Worm (Caenorhabditis elegans) whole organism, mixed stage, embryonic: ENCODE results near the gene rla-2.

Experiments used
- M03D4.4 ChIP-seq: sonication (generic microtip); optimal IDR thresholded peaks from 2 replicates; lab custom pipeline; 2017; ENCODE audit warnings: mild to moderate bottlenecking, missing genetic modification characterization, missing compliant biosample characterization
- bed-3 ChIP-seq: fragments of 200-800 bp; sonication (Bioruptor generic); optimal IDR thresholded peaks from 3 replicates; lab custom pipeline; 2018; ENCODE audit warnings: mild to moderate bottlenecking, missing genetic modification characterization, moderate library complexity, missing compliant biosample characterization
- blmp-1 ChIP-seq: fragments of 150-350 bp; optimal IDR thresholded peaks from 2 replicates; lab custom pipeline; 2014; ENCODE audit warnings: missing biosample characterization, missing genetic modification characterization
- ceh-39 ChIP-seq: fragments of 150-350 bp; optimal IDR thresholded peaks from 2 replicates; lab custom pipeline; 2014; ENCODE audit warnings: missing biosample characterization, missing genetic modification characterization
- ceh-43 ChIP-seq: fragments of 200-800 bp; sonication (Bioruptor generic); optimal IDR thresholded peaks from 2 replicates; lab custom pipeline; 2018; ENCODE audit warnings: mild to moderate bottlenecking, missing genetic modification characterization, moderate library complexity, missing compliant biosample characterization
- ceh-83 ChIP-seq: fragments of 200-800 bp; sonication (Bioruptor generic); optimal IDR thresholded peaks from 2 replicates; lab custom pipeline; 2018; ENCODE audit warnings: mild to moderate bottlenecking, missing genetic modification characterization, missing compliant biosample characterization
- ces-1 ChIP-seq: fragments of 150-350 bp; optimal IDR thresholded peaks from 2 replicates; lab custom pipeline; 2014; ENCODE audit warnings: missing biosample characterization, missing genetic modification reagents, missing genetic modification characterization
- cnd-1 ChIP-seq: fragments of 200-800 bp; sonication (Bioruptor generic); optimal IDR thresholded peaks from 2 replicates; lab custom pipeline; 2018; ENCODE audit warnings: mild to moderate bottlenecking, missing genetic modification characterization, missing compliant biosample characterization
- drap-1 ChIP-seq: fragments of 200-800 bp; sonication (Bioruptor generic); optimal IDR thresholded peaks from 3 replicates; lab custom pipeline; 2018; ENCODE audit warnings: mild to moderate bottlenecking, missing genetic modification characterization, missing compliant biosample characterization
- elt-1 ChIP-seq: sonication (generic microtip); optimal IDR thresholded peaks from 2 replicates; lab custom pipeline; 2017; ENCODE audit warnings: missing genetic modification characterization, mild to moderate bottlenecking, missing compliant biosample characterization, antibody characterized with exemption, moderate library complexity, borderline replicate concordance; ENCODE audit not compliant: insufficient read depth
- elt-3 ChIP-seq: fragments of 150-350 bp; optimal IDR thresholded peaks from 2 replicates; lab custom pipeline; 2014; ENCODE audit warnings: missing biosample characterization, missing genetic modification characterization
- flh-1 ChIP-seq: fragments of 200-800 bp; sonication (Bioruptor generic); optimal IDR thresholded peaks from 2 replicates; lab custom pipeline; 2018; ENCODE audit warnings: mild to moderate bottlenecking, missing genetic modification characterization, moderate library complexity, missing compliant biosample characterization
- ham-2 ChIP-seq: fragments of 200-800 bp; sonication (Bioruptor generic); optimal IDR thresholded peaks from 2 replicates; lab custom pipeline; 2018; ENCODE audit warnings: mild to moderate bottlenecking, missing genetic modification characterization, missing compliant biosample characterization
- hlh-1 ChIP-seq: fragments of 150-350 bp; optimal IDR thresholded peaks from 2 replicates; lab custom pipeline; 2014; ENCODE audit warnings: missing biosample characterization, missing genetic modification reagents, missing genetic modification characterization
- lin-13 ChIP-seq: fragments of 150-350 bp; optimal IDR thresholded peaks from 2 replicates; lab custom pipeline; 2014; ENCODE audit warnings: missing biosample characterization, missing genetic modification characterization
- lsy-2 ChIP-seq: fragments of 150-350 bp; optimal IDR thresholded peaks from 2 replicates; lab custom pipeline; 2014; ENCODE audit warnings: missing biosample characterization, missing genetic modification characterization
- mab-5 ChIP-seq: fragments of 150-350 bp; optimal IDR thresholded peaks from 2 replicates; lab custom pipeline; 2014; ENCODE audit warnings: missing biosample characterization, missing genetic modification characterization
- mep-1 ChIP-seq: fragments of 150-350 bp; optimal IDR thresholded peaks from 2 replicates; lab custom pipeline; 2017; ENCODE audit warnings: missing biosample characterization, missing genetic modification reagents, missing genetic modification characterization, inconsistent platforms
- mls-2 ChIP-seq: sonication (generic microtip); optimal IDR thresholded peaks from 2 replicates; lab custom pipeline; 2016; ENCODE audit warnings: mild to moderate bottlenecking, missing genetic modification characterization, moderate library complexity, missing compliant biosample characterization
- nhr-12 ChIP-seq: fragments of 150-350 bp; optimal IDR thresholded peaks from 2 replicates; lab custom pipeline; 2014; ENCODE audit warnings: missing biosample characterization, missing genetic modification characterization
- nhr-2 ChIP-seq: fragments of 150-350 bp; optimal IDR thresholded peaks from 2 replicates; lab custom pipeline; 2014; ENCODE audit warnings: missing biosample characterization, missing genetic modification characterization
- nhr-237 ChIP-seq: fragments of 150-350 bp; optimal IDR thresholded peaks from 2 replicates; lab custom pipeline; 2014; ENCODE audit warnings: missing biosample characterization, missing genetic modification characterization
- nhr-28 ChIP-seq: fragments of 150-350 bp; optimal IDR thresholded peaks from 2 replicates; lab custom pipeline; 2014; ENCODE audit warnings: missing biosample characterization, missing genetic modification characterization
- nhr-76 ChIP-seq: sonication (generic microtip); optimal IDR thresholded peaks from 2 replicates; lab custom pipeline; 2017; ENCODE audit warnings: missing biosample characterization, missing genetic modification characterization
- pha-4 ChIP-seq: fragments of 150-350 bp; optimal IDR thresholded peaks from 2 replicates; lab custom pipeline; 2018; ENCODE audit warnings: missing biosample characterization, missing genetic modification reagents, missing genetic modification characterization
- sem-2 ChIP-seq: fragments of 200-800 bp; sonication (Bioruptor generic); optimal IDR thresholded peaks from 2 replicates; lab custom pipeline; 2018; ENCODE audit warnings: mild to moderate bottlenecking, missing genetic modification characterization, missing compliant biosample characterization
- snpc-4 ChIP-seq: fragments of 150-350 bp; optimal IDR thresholded peaks from 2 replicates; lab custom pipeline; 2014; ENCODE audit warnings: missing biosample characterization, missing genetic modification characterization
- sptf-1 ChIP-seq: sonication (generic microtip); optimal IDR thresholded peaks from 2 replicates; lab custom pipeline; 2017; ENCODE audit warnings: mild to moderate bottlenecking, missing genetic modification characterization, moderate library complexity, missing compliant biosample characterization
- tbx-8 ChIP-seq: fragments of 200-800 bp; sonication (Bioruptor generic); optimal IDR thresholded peaks from 2 replicates; lab custom pipeline; 2018; ENCODE audit warnings: mild to moderate bottlenecking, missing genetic modification characterization, moderate library complexity, missing compliant biosample characterization
- unc-39 ChIP-seq: fragments of 150-350 bp; optimal IDR thresholded peaks from 2 replicates; lab custom pipeline; 2014; ENCODE audit warnings: missing biosample characterization, missing genetic modification characterization
- unc-62 ChIP-seq: fragments of 150-350 bp; optimal IDR thresholded peaks from 2 replicates; lab custom pipeline; 2014; ENCODE audit warnings: missing biosample characterization, missing genetic modification reagents, missing genetic modification characterization
- ztf-11 ChIP-seq: fragments of 150-350 bp; optimal IDR thresholded peaks from 2 replicates; lab custom pipeline; 2014; ENCODE audit warnings: missing biosample characterization, missing genetic modification characterization

The rla-2 gene

DNA sequence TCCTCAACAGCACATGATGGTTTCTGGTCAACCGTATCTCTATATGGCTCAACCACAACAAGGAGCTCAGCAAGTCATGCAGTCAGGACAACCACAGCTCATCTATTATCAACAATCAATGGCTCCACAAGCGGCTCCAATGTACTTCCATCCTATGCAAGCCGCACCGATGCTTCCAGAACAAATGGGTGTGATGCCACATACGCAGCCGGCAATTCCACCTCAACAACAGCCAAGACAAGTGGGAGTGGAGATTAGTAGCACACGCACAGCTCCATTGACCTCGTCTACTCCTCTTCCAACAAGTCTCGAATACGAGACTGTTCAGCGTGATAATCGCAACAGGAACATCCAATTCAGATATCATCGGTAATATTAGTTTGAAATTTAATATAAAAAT, 16.0 kb downstream of the rla-2 start:
- TF ChIP-seq ham-2 (GFP tag; lab: Kevin White, UChicago) (no peak), hlh-1 (tag; lab: Kevin White, UChicago) (no peak)

DNA sequence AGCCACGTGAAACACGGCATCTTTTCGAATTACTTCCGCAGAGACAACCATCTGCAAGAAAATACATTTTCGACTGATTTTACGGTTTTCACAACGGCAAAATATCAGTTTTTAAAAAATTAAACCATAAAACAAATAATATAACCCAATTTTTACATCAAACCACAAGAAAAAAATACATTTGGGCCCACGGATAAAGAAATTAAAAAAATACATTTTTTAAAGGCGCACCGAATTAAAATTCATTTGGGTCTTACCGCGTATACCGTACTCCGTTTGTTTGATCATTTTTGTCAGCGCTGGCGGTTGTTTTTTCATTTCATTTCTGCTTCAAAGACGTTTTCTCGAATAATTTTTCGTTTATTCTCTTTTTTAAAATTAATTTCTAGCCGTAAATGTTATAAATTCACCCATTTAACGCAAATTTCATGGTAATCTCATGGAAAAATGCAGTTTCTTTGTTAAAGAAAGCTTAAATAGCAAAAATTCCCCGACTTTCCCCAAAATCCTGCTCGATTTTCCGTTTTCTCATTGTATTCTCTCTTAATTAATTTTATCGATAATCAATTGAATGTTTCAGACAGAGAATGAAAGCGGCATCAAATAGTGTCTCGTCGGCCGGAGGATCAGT, 16.8 kb downstream of the rla-2 start, which contains the start of the genes rec-8 and mex-5:
rec-8 (minus strand) TSS at position 51 of the 631 bp plus-strand sequence.
mex-5 (plus strand) TSS at position 581 of the 631 bp plus-strand sequence.
- TF ChIP-seq mls-2 (tag; lab: Kevin White, UChicago), result no peak
- no peak for TF ChIP-seq nhr-237 (tag; lab: Kevin White, UChicago)
- no peak for TF ChIP-seq flh-1 (GFP tag; lab: Kevin White, UChicago)
- TF ChIP-seq lsy-2 (tag; lab: Kevin White, UChicago), result peak; percentile 74
- no peak for TF ChIP-seq cnd-1 (tag; lab: Kevin White, UChicago)
- TF ChIP-seq ceh-43 (GFP tag; lab: Kevin White, UChicago), result no peak
- no peak for TF ChIP-seq snpc-4

DNA sequence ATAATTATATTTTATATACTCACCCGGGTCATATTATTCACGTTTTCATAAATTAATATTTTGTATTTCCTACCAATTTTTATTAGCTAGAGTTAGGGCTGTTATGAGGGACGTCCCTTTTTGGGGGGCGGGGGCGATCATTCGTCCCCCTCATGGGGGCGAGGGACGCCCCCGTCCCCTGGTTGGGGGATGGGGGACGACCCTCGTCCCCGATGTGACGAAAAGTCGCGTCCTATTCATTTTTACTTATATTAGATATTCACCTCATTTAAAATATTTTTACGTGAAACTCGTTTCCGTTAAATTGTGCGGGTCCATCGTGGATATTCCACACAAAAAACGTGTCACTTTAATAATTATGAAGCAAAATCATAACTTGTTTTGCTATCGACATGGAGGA, 21.5 kb downstream of the rla-2 start, which contains the start of gene W02A2.12:
W02A2.12 (minus strand) TSS at position 240 of the 400 bp plus-strand sequence.
- TF ChIP-seq elt-3 (tag; lab: Kevin White, UChicago), result no peak
- no peak for TF ChIP-seq drap-1 (GFP tag; lab: Kevin White, UChicago)
- no peak for TF ChIP-seq nhr-76
- no peak for TF ChIP-seq cnd-1 (tag; lab: Kevin White, UChicago)
- no peak for TF ChIP-seq ceh-39 (tag; lab: Kevin White, UChicago)
- TF ChIP-seq unc-39 (tag; lab: Kevin White, UChicago), result no peak
- no peak for TF ChIP-seq bed-3
- no peak for TF ChIP-seq elt-1 (tag; lab: Kevin White, UChicago)
- TF ChIP-seq ces-1 (GFP tag; lab: Kevin White, UChicago), result no peak
- TF ChIP-seq mab-5 (tag; lab: Kevin White, UChicago), result no peak

DNA sequence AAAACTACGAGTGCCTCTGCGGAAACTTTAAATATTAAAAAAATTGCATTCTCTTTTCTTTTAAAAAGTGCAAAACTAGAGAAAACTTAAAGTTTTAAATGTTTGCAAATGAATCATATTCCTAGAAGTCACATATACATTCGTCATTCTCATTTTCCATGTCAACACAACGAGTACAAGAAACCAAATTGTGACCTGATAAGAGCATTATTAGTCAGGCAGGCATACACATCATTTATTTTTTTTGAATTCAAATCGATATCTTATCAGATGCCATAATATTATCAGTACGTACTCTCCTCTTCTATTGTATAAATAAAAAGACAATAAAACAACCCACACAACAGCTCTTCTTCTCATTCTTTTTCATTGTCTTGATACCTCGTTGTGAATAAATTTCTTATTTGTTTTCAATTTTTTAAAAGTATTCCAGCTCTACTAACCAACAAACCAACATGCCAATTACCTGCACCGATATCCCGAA, 22.8 kb downstream of the rla-2 start, which contains the start of gene W02A2.9:
W02A2.9 (plus strand) TSS at position 434 of the 484 bp plus-strand sequence.
- TF ChIP-seq nhr-12 (tag; lab: Kevin White, UChicago), result no peak
- TF ChIP-seq mls-2 (tag; lab: Kevin White, UChicago), result no peak
- TF ChIP-seq bed-3, result no peak
- no peak for TF ChIP-seq nhr-2
- TF ChIP-seq, all 35 proteins: peak for 0

DNA sequence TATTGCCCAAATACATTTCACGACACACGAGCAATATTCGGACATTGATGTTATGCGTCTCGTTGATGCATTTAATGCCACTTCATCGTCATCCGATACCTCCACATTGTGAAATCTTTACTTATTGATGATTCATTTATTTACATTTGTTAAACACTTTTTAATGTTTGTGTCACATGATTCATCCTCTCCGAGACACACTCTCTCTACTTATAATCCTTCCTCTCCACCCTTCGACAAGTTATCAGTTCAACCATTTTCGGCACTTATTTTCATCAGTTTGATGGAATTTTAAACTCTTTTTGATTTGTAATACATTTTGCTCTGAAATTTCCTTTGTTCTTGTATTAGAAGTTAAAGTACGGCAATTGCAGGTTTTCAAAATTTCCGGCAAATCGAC, 24.0 kb downstream of the rla-2 start:
- no peak for TF ChIP-seq unc-39 (tag; lab: Kevin White, UChicago)
- no peak for TF ChIP-seq lin-13 (tag; lab: Kevin White, UChicago)
- no peak for TF ChIP-seq lsy-2 (tag; lab: Kevin White, UChicago)
- TF ChIP-seq mls-2 (tag; lab: Kevin White, UChicago), result no peak
- TF ChIP-seq ceh-83 (GFP tag; lab: Kevin White, UChicago), result no peak
- no peak for TF ChIP-seq ceh-43 (GFP tag; lab: Kevin White, UChicago)
- no peak for TF ChIP-seq nhr-237 (tag; lab: Kevin White, UChicago)
- no peak for TF ChIP-seq tbx-8
- TF ChIP-seq mep-1 (tag; lab: Kevin White, UChicago), result no peak
- TF ChIP-seq pha-4 (tag; lab: Kevin White, UChicago), result no peak
- no peak for TF ChIP-seq nhr-12 (tag; lab: Kevin White, UChicago)
- no peak for TF ChIP-seq M03D4.4 (tag; lab: Kevin White, UChicago)
- TF ChIP-seq bed-3, result no peak
- no peak for TF ChIP-seq cnd-1 (tag; lab: Kevin White, UChicago)
- no peak for TF ChIP-seq sem-2 (GFP tag; lab: Kevin White, UChicago)
- no peak for TF ChIP-seq ces-1 (GFP tag; lab: Kevin White, UChicago)
- no peak for TF ChIP-seq hlh-1 (tag; lab: Kevin White, UChicago)
- TF ChIP-seq unc-62 (GFP tag; lab: Kevin White, UChicago), result no peak
- TF ChIP-seq, all 35 proteins: peak for 0

DNA sequence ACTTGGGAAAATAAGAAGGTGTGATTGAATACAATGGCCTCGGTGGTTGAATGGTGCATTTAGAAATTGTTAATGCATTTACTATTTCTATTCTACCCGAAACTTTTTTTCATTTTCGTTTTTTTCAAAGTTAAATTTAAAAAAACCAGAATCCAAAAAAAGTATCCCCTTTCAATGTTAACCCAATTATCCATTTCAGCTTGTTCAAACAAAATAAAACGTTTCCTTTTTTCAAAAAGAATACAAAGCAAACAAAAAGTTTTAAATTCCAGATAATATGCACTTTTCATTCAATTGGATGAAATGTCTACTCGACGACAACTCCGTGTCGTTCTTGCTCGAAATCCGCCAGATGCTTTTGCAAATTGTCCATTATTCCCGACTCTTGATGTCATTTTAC, 27.5 kb downstream of the rla-2 start, which contains the start of gene W02A2.5:
W02A2.5 (plus strand) TSS at position 301 of the 400 bp plus-strand sequence.
- TF ChIP-seq unc-39 (tag; lab: Kevin White, UChicago) (no peak), ces-1 (GFP tag; lab: Kevin White, UChicago) (no peak), ceh-43 (GFP tag; lab: Kevin White, UChicago) (no peak), blmp-1 (tag; lab: Kevin White, UChicago) (no peak), lsy-2 (tag; lab: Kevin White, UChicago) (no peak), tbx-8 (no peak), elt-1 (tag; lab: Kevin White, UChicago) (no peak), cnd-1 (tag; lab: Kevin White, UChicago) (no peak), bed-3 (no peak), sptf-1 (no peak), ztf-11 (tag; lab: Kevin White, UChicago) (no peak), mls-2 (tag; lab: Kevin White, UChicago) (no peak), nhr-2 (no peak), nhr-28 (tag; lab: Kevin White, UChicago) (no peak), ceh-83 (GFP tag; lab: Kevin White, UChicago) (no peak), mab-5 (tag; lab: Kevin White, UChicago) (no peak), pha-4 (tag; lab: Kevin White, UChicago) (no peak)
